Fruit fly (Drosophila melanogaster): ENCODE data around the gene CG11029.

Gene CG11029

dm6 chr2L:5720407-5721228, 25.3 kb upstream of the CG11029 start, which contains the start of the genes CG11149 and sip1 (continued):
- TF ChIP-seq al (GFP tag; IDR thresholded peaks at IDR 0.05) (no peak), CG7357 (GFP tag; IDR thresholded peaks at IDR 0.05) (no peak), fu2 (GFP tag; optimal IDR thresholded peaks at IDR 0.05) (no peak), CG10366 (GFP tag; IDR thresholded peaks at IDR 0.05) (no peak), GATAe (GFP tag; conservative IDR thresholded peaks at IDR 0.05) (peak; percentile 48; the same call in 1 of the 2 replicates), emc (GFP tag; optimal IDR thresholded peaks at IDR 0.05) (no peak), ranshi (GFP tag; IDR thresholded peaks at IDR 0.05) (no peak), CG6272 (GFP tag; IDR thresholded peaks at IDR 0.05) (no peak), aop (GFP tag; IDR thresholded peaks at IDR 0.05) (no peak), Opbp (GFP tag; IDR thresholded peaks at IDR 0.05; ENCODE audit: partially characterized antibody) (no peak; the same call in 2 of the 3 replicates), CG31441 (GFP tag; IDR thresholded peaks at IDR 0.05) (no peak), CG17802 (tag; optimal IDR thresholded peaks at IDR 0.05) (no peak), nmo (GFP tag; optimal IDR thresholded peaks at IDR 0.05) (no peak), ftz-f1 (GFP tag; optimal IDR thresholded peaks at IDR 0.05) (no peak), z (GFP tag; IDR thresholded peaks at IDR 0.05) (no peak), HLH54F (GFP tag; optimal IDR thresholded peaks at IDR 0.05) (no peak), CG6765 (GFP tag; optimal IDR thresholded peaks at IDR 0.05) (no peak), NfI (GFP tag; optimal IDR thresholded peaks at IDR 0.05) (no peak), CoRest (tag; optimal IDR thresholded peaks at IDR 0.05) (no peak), ham (GFP tag; IDR thresholded peaks at IDR 0.05) (no peak), CG10979 (tag; optimal IDR thresholded peaks at IDR 0.05) (no peak), dan (GFP tag; IDR thresholded peaks at IDR 0.05) (no peak), croc (GFP tag; conservative IDR thresholded peaks at IDR 0.05) (no peak), Neu2 (GFP tag; optimal IDR thresholded peaks at IDR 0.05; ENCODE audit: borderline replicate concordance) (peak; percentile 66), pho (GFP tag; optimal IDR thresholded peaks at IDR 0.05) (no peak), CG42726 (GFP tag; IDR thresholded peaks at IDR 0.05; ENCODE audit: partially characterized antibody) (no peak), CG4730 (GFP tag; IDR thresholded peaks at IDR 0.05) (no peak), CG18619 (GFP tag; optimal IDR thresholded peaks at IDR 0.05) (no peak), Tbp (GFP tag; optimal IDR thresholded peaks at IDR 0.05) (no peak), grn (GFP tag; optimal IDR thresholded peaks at IDR 0.05) (peak; percentile 70), CG1832 (GFP tag; optimal IDR thresholded peaks at IDR 0.05) (no peak), yki (optimal IDR thresholded peaks at IDR 0.05) (no peak), pzg (GFP tag; optimal IDR thresholded peaks at IDR 0.05) (peak; percentile 27), CG13287 (GFP tag; IDR thresholded peaks at IDR 0.05; ENCODE audit: partially characterized antibody) (peak; percentile 81), CG7839 (tag; optimal IDR thresholded peaks at IDR 0.05) (no peak), CG1024 (GFP tag; IDR thresholded peaks at IDR 0.05) (no peak), CHES-1-like (GFP tag; optimal IDR thresholded peaks at IDR 0.05) (peak; percentile 34), tna (GFP tag; IDR thresholded peaks at IDR 0.05; ENCODE audit: partially characterized antibody) (peak; percentile 49; the same call in 1 of the 2 replicates), Fer1 (GFP tag; optimal IDR thresholded peaks at IDR 0.05) (no peak), esg (GFP tag; conservative IDR thresholded peaks at IDR 0.05) (no peak), CG13624 (GFP tag; optimal IDR thresholded peaks at IDR 0.05) (no peak), ssp (GFP tag; IDR thresholded peaks at IDR 0.05) (no peak), CG18599 (GFP tag; optimal IDR thresholded peaks at IDR 0.05) (peak; percentile 25), HmgZ (tag; optimal IDR thresholded peaks at IDR 0.05) (peak; percentile 2), Hmx (GFP tag; optimal IDR thresholded peaks at IDR 0.05) (no peak), eyg (GFP tag; optimal IDR thresholded peaks at IDR 0.05) (no peak), btn (GFP tag; optimal IDR thresholded peaks at IDR 0.05) (no peak), sens-2 (GFP tag; IDR thresholded peaks at IDR 0.05) (no peak), Elba2 (GFP tag; optimal IDR thresholded peaks at IDR 0.05) (no peak), CG10462 (GFP tag; optimal IDR thresholded peaks at IDR 0.05) (no peak), YL-1 (GFP tag; optimal IDR thresholded peaks at IDR 0.05) (no peak)

Measured in whole organism, embryonic.